Worm (Caenorhabditis elegans) whole organism, mixed stage, embryonic: ENCODE data around the gene sfxn-1.2.

Experiments
- M03D4.4 ChIP-seq: sonication (generic microtip); optimal IDR thresholded peaks from 2 replicates; lab custom pipeline; 2017; ENCODE audit warnings: mild to moderate bottlenecking, missing genetic modification characterization, missing compliant biosample characterization
- bed-3 ChIP-seq: fragments of 200-800 bp; sonication (Bioruptor generic); optimal IDR thresholded peaks from 3 replicates; lab custom pipeline; 2018; ENCODE audit warnings: mild to moderate bottlenecking, missing genetic modification characterization, moderate library complexity, missing compliant biosample characterization
- blmp-1 ChIP-seq: fragments of 150-350 bp; optimal IDR thresholded peaks from 2 replicates; lab custom pipeline; 2014; ENCODE audit warnings: missing biosample characterization, missing genetic modification characterization
- ceh-39 ChIP-seq: fragments of 150-350 bp; optimal IDR thresholded peaks from 2 replicates; lab custom pipeline; 2014; ENCODE audit warnings: missing biosample characterization, missing genetic modification characterization
- ceh-83 ChIP-seq: fragments of 200-800 bp; sonication (Bioruptor generic); optimal IDR thresholded peaks from 2 replicates; lab custom pipeline; 2018; ENCODE audit warnings: mild to moderate bottlenecking, missing genetic modification characterization, missing compliant biosample characterization
- ces-1 ChIP-seq: fragments of 150-350 bp; optimal IDR thresholded peaks from 2 replicates; lab custom pipeline; 2014; ENCODE audit warnings: missing biosample characterization, missing genetic modification reagents, missing genetic modification characterization
- cnd-1 ChIP-seq: fragments of 200-800 bp; sonication (Bioruptor generic); optimal IDR thresholded peaks from 2 replicates; lab custom pipeline; 2018; ENCODE audit warnings: mild to moderate bottlenecking, missing genetic modification characterization, missing compliant biosample characterization
- elt-1 ChIP-seq: sonication (generic microtip); optimal IDR thresholded peaks from 2 replicates; lab custom pipeline; 2017; ENCODE audit warnings: missing genetic modification characterization, mild to moderate bottlenecking, missing compliant biosample characterization, antibody characterized with exemption, moderate library complexity, borderline replicate concordance; ENCODE audit not compliant: insufficient read depth
- elt-3 ChIP-seq: fragments of 150-350 bp; optimal IDR thresholded peaks from 2 replicates; lab custom pipeline; 2014; ENCODE audit warnings: missing biosample characterization, missing genetic modification characterization
- flh-1 ChIP-seq: fragments of 200-800 bp; sonication (Bioruptor generic); optimal IDR thresholded peaks from 2 replicates; lab custom pipeline; 2018; ENCODE audit warnings: mild to moderate bottlenecking, missing genetic modification characterization, moderate library complexity, missing compliant biosample characterization
- hlh-1 ChIP-seq: fragments of 150-350 bp; optimal IDR thresholded peaks from 2 replicates; lab custom pipeline; 2014; ENCODE audit warnings: missing biosample characterization, missing genetic modification reagents, missing genetic modification characterization
- lin-32 ChIP-seq: fragments of 200-800 bp; sonication (Bioruptor generic); optimal IDR thresholded peaks from 2 replicates; lab custom pipeline; 2018; ENCODE audit warnings: mild to moderate bottlenecking, missing genetic modification characterization, missing compliant biosample characterization
- mab-5 ChIP-seq: fragments of 150-350 bp; optimal IDR thresholded peaks from 2 replicates; lab custom pipeline; 2014; ENCODE audit warnings: missing biosample characterization, missing genetic modification characterization
- mep-1 ChIP-seq: fragments of 150-350 bp; optimal IDR thresholded peaks from 2 replicates; lab custom pipeline; 2017; ENCODE audit warnings: missing biosample characterization, missing genetic modification reagents, missing genetic modification characterization, inconsistent platforms
- mls-2 ChIP-seq: sonication (generic microtip); optimal IDR thresholded peaks from 2 replicates; lab custom pipeline; 2016; ENCODE audit warnings: mild to moderate bottlenecking, missing genetic modification characterization, moderate library complexity, missing compliant biosample characterization
- nhr-12 ChIP-seq: fragments of 150-350 bp; optimal IDR thresholded peaks from 2 replicates; lab custom pipeline; 2014; ENCODE audit warnings: missing biosample characterization, missing genetic modification characterization
- nhr-2 ChIP-seq: fragments of 150-350 bp; optimal IDR thresholded peaks from 2 replicates; lab custom pipeline; 2014; ENCODE audit warnings: missing biosample characterization, missing genetic modification characterization
- nhr-237 ChIP-seq: fragments of 150-350 bp; optimal IDR thresholded peaks from 2 replicates; lab custom pipeline; 2014; ENCODE audit warnings: missing biosample characterization, missing genetic modification characterization
- nhr-76 ChIP-seq: sonication (generic microtip); optimal IDR thresholded peaks from 2 replicates; lab custom pipeline; 2017; ENCODE audit warnings: missing biosample characterization, missing genetic modification characterization
- sem-2 ChIP-seq: fragments of 200-800 bp; sonication (Bioruptor generic); optimal IDR thresholded peaks from 2 replicates; lab custom pipeline; 2018; ENCODE audit warnings: mild to moderate bottlenecking, missing genetic modification characterization, missing compliant biosample characterization
- snpc-4 ChIP-seq: fragments of 150-350 bp; optimal IDR thresholded peaks from 2 replicates; lab custom pipeline; 2014; ENCODE audit warnings: missing biosample characterization, missing genetic modification characterization
- sptf-1 ChIP-seq: sonication (generic microtip); optimal IDR thresholded peaks from 2 replicates; lab custom pipeline; 2017; ENCODE audit warnings: mild to moderate bottlenecking, missing genetic modification characterization, moderate library complexity, missing compliant biosample characterization
- tbx-8 ChIP-seq: fragments of 200-800 bp; sonication (Bioruptor generic); optimal IDR thresholded peaks from 2 replicates; lab custom pipeline; 2018; ENCODE audit warnings: mild to moderate bottlenecking, missing genetic modification characterization, moderate library complexity, missing compliant biosample characterization
- unc-120 ChIP-seq: sonication (generic microtip); optimal IDR thresholded peaks from 2 replicates; lab custom pipeline; 2017; ENCODE audit warnings: missing genetic modification characterization, missing compliant biosample characterization; ENCODE audit not compliant: poor library complexity, severe bottlenecking
- unc-39 ChIP-seq: fragments of 150-350 bp; optimal IDR thresholded peaks from 2 replicates; lab custom pipeline; 2014; ENCODE audit warnings: missing biosample characterization, missing genetic modification characterization
- unc-62 ChIP-seq: fragments of 150-350 bp; optimal IDR thresholded peaks from 2 replicates; lab custom pipeline; 2014; ENCODE audit warnings: missing biosample characterization, missing genetic modification reagents, missing genetic modification characterization
- zip-8 ChIP-seq: fragments of 150-350 bp; optimal IDR thresholded peaks from 2 replicates; lab custom pipeline; 2014; ENCODE audit warnings: missing biosample characterization, missing genetic modification characterization
- ztf-11 ChIP-seq: fragments of 150-350 bp; optimal IDR thresholded peaks from 2 replicates; lab custom pipeline; 2014; ENCODE audit warnings: missing biosample characterization, missing genetic modification characterization

sfxn-1.2 gene

ce11 chrII:11188026-11188425, 2.2 kb downstream of the sfxn-1.2 start, which contains the start of gene F37H8.5:
TSS of gene F37H8.5 (plus strand) at chrII:11188206.
- peak; percentile 68 for TF ChIP-seq hlh-1 (tag; lab: Kevin White, UChicago)
- TF ChIP-seq unc-62 (GFP tag; lab: Kevin White, UChicago), result peak; percentile 13
- no peak for TF ChIP-seq mep-1 (tag; lab: Kevin White, UChicago)

DNA sequence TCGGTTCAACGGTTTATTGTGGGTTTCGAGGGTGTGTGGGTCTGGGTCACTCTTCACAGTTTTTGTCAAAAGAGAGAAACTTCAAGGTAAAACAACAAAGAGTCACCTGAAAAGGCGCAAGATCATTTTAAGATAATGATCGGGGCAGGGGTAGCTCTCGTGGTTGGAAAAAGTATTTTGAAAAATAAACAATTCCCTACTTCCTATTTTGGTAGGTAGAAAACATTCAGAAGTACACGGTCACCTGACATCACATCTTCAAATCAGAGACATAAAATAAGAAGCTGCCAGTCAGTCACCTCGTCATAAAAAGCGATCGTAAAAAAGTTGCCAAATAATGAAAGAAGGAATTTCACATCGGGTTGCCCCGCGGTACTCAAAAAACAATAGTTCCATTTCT, 6.7 kb downstream of the sfxn-1.2 start:
- TF ChIP-seq cnd-1 (tag; lab: Kevin White, UChicago) (no peak), elt-1 (tag; lab: Kevin White, UChicago) (no peak), mls-2 (tag; lab: Kevin White, UChicago) (no peak), zip-8 (tag; lab: Kevin White, UChicago) (no peak), unc-39 (tag; lab: Kevin White, UChicago) (no peak), ztf-11 (tag; lab: Kevin White, UChicago) (no peak), nhr-76 (tag; lab: Kevin White, UChicago) (no peak), snpc-4 (no peak), M03D4.4 (tag; lab: Kevin White, UChicago) (no peak), nhr-237 (no peak), nhr-12 (tag; lab: Kevin White, UChicago) (no peak), unc-62 (GFP tag; lab: Kevin White, UChicago) (no peak), unc-120 (no peak), bed-3 (GFP tag; lab: Kevin White, UChicago) (no peak), sem-2 (GFP tag; lab: Kevin White, UChicago) (no peak), ces-1 (GFP tag; lab: Kevin White, UChicago) (no peak), flh-1 (GFP tag; lab: Kevin White, UChicago) (no peak), hlh-1 (tag; lab: Kevin White, UChicago) (no peak), nhr-2 (tag; lab: Kevin White, UChicago) (no peak), lin-32 (no peak)

DNA sequence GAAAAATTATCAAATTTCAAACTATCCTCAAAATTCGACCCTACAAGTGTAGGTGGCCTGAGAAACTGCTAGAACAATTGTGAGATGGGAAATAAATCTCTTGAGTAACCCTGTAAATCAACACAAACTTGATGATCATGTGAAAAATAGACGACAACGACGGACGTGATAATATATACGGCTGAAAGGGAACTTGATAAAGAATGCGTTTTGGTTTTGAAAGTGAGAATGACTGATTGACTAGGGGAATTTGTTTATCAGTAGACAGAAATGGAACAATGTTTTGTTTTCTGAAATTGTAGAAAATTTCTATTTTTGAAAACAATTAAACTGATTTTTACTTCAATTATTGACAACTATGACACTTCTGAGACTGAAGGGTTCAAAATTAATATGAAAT, 7.7 kb downstream of the sfxn-1.2 start:
- no peak for TF ChIP-seq blmp-1 (tag; lab: Kevin White, UChicago)
- no peak for TF ChIP-seq mab-5
- no peak for TF ChIP-seq nhr-76 (tag; lab: Kevin White, UChicago)
- no peak for TF ChIP-seq nhr-2 (tag; lab: Kevin White, UChicago)
- TF ChIP-seq sptf-1 (tag; lab: Kevin White, UChicago), result no peak
- no peak for TF ChIP-seq ceh-39
- TF ChIP-seq snpc-4, result no peak

DNA sequence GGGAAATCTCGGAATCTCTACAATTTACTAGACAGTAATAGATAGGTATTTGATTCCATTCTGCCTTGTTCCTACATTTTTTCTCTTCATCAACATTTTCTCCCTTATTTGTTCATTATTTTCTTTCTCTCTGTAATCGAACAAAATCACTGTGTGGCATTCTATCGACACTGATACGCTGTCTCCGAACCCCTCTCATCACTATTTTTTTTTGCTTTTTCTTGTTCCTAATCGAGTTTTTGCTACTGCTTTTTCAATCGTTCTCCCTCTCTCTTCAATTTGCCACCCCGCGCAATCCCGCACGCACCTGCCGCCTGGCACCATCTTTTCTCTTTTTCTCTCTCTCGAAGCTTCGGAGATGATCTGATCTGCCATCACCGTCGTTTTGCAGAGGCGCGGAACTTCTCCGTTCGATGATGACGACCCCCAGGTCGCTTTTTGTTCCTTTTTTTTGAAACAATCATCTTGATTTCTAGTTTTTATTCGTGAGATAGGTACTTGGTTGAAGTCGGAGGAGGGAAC, 14.5 kb downstream of the sfxn-1.2 start:
- TF ChIP-seq ceh-83 (GFP tag; lab: Kevin White, UChicago), result no peak
- no peak for TF ChIP-seq snpc-4
- no peak for TF ChIP-seq bed-3 (GFP tag; lab: Kevin White, UChicago)
- no peak for TF ChIP-seq sem-2 (GFP tag; lab: Kevin White, UChicago)
- TF ChIP-seq blmp-1 (tag; lab: Kevin White, UChicago), result no peak
- no peak for TF ChIP-seq M03D4.4 (tag; lab: Kevin White, UChicago)

DNA sequence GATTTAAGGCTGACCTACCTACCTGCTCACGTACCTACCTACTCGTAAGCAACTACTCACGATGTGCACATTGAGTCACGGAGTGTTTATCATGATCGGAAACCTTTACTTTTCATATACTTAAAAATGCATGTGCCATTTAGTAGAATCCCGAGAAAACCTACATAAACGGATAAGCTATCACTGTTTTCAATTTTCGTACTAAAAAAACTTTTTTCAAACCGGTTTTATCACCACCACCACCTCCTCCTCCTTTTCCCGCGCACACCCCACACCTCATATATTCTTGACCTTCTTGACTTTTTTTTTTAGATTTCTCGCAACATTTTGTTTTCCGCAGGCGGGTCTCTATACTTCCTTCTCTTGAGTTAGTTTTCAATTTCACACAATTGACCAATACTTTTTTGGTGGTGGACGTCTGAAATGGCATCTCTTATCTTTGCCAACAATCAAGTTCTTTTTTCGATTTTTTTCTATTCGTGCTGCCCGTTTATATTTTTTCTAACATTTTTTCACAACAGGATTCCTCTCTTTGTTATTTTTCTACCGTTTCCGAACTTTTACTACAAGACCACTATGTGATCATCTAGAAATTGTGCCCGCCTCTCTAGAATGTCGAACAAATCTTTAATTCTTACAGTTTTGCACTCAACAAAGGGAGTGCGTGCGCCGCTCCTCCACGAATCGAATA, 16.9 kb downstream of the sfxn-1.2 start, which contains the start of gene srap-1:
Gene srap-1 (plus strand): TSS at position 641 of the 691 bp plus-strand sequence.
- TF ChIP-seq nhr-12 (tag; lab: Kevin White, UChicago), result no peak
- TF ChIP-seq ceh-83 (GFP tag; lab: Kevin White, UChicago), result no peak
- no peak for TF ChIP-seq unc-39 (tag; lab: Kevin White, UChicago)
- TF ChIP-seq sem-2 (GFP tag; lab: Kevin White, UChicago), result no peak
- TF ChIP-seq blmp-1 (tag; lab: Kevin White, UChicago), result no peak
- no peak for TF ChIP-seq cnd-1 (tag; lab: Kevin White, UChicago)
- TF ChIP-seq ces-1 (GFP tag; lab: Kevin White, UChicago), result no peak

DNA sequence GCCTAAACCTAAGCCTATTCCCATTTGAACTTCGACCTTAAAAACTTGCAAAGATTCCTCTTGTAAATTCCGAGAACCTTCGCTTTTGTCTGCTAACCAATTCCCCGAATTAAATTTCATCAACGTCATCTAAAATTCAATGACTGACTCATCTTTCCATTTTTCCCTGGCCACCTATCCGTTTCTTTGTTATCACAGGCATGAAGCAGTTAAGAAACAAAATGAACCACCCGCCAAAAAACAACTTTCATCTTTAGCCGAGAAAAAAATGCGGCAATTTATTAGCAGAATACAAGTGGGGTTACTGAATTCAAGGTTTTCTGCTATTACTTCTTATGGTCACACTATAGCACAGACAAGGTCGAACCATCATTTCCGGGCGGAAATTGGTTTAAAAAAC, 18.9 kb downstream of the sfxn-1.2 start:
- no peak for TF ChIP-seq bed-3 (GFP tag; lab: Kevin White, UChicago)
- TF ChIP-seq sem-2 (GFP tag; lab: Kevin White, UChicago), result no peak
- no peak for TF ChIP-seq elt-1 (tag; lab: Kevin White, UChicago)
- TF ChIP-seq nhr-237, result no peak
- no peak for TF ChIP-seq tbx-8 (GFP tag; lab: Kevin White, UChicago)
- no peak for TF ChIP-seq elt-3 (tag; lab: Kevin White, UChicago)
- TF ChIP-seq mab-5, result no peak
- TF ChIP-seq blmp-1 (tag; lab: Kevin White, UChicago), result no peak
- no peak for TF ChIP-seq mep-1 (tag; lab: Kevin White, UChicago)
